Fruit fly (Drosophila melanogaster): ENCODE data around the gene CG2100.
A peak's percentile ranks its signal among the peaks of the same experiment; 100 is the strongest.

The CG2100 gene

dm6 chr3R:5758624-5759209 lies 22.6 kb upstream of the CG2100 start, which contains the start of gene Sec8 (continued):
- no peak for TF ChIP-seq CG3281 (GFP tag; optimal IDR thresholded peaks at IDR 0.05)
- no peak for TF ChIP-seq CG11398 (GFP tag; optimal IDR thresholded peaks at IDR 0.05)
- peak in 1 of 2 experiments; percentile 18 for TF ChIP-seq Hr51 (GFP tag; optimal IDR thresholded peaks at IDR 0.05)
- TF ChIP-seq Lpt (GFP tag; optimal IDR thresholded peaks at IDR 0.05) = no peak
- peak; percentile 4 for TF ChIP-seq CG1233 (GFP tag; optimal IDR thresholded peaks at IDR 0.05)
- no peak for TF ChIP-seq Hand (GFP tag; optimal IDR thresholded peaks at IDR 0.05)
- TF ChIP-seq CG3726 (GFP tag; IDR thresholded peaks at IDR 0.05) = no peak
- TF ChIP-seq p53 (GFP tag; optimal IDR thresholded peaks at IDR 0.05) = no peak
- no peak for TF ChIP-seq gcm (GFP tag; optimal IDR thresholded peaks at IDR 0.05)
- TF ChIP-seq NC2β (GFP tag; optimal IDR thresholded peaks at IDR 0.05) = no peak
- TF ChIP-seq emc (GFP tag; optimal IDR thresholded peaks at IDR 0.05) = peak; percentile 15
- no peak for TF ChIP-seq ro (GFP tag; IDR thresholded peaks at IDR 0.05)
- TF ChIP-seq eve (GFP tag; optimal IDR thresholded peaks at IDR 0.05) = no peak
- TF ChIP-seq CG17361 (GFP tag; IDR thresholded peaks at IDR 0.05) = no peak
- TF ChIP-seq otp (GFP tag; IDR thresholded peaks at IDR 0.05) = no peak
- no peak for TF ChIP-seq CG15601 (tag; optimal IDR thresholded peaks at IDR 0.05)
- TF ChIP-seq pros (GFP tag; optimal IDR thresholded peaks at IDR 0.05) = no peak
- TF ChIP-seq CG7357 (GFP tag; IDR thresholded peaks at IDR 0.05) = no peak
- peak in 1 of 3 experiments; percentile 12 for TF ChIP-seq lola (GFP tag; optimal IDR thresholded peaks at IDR 0.05)
- TF ChIP-seq CG18476 (GFP tag; optimal IDR thresholded peaks at IDR 0.05) = no peak
- no peak for TF ChIP-seq CG7372 (GFP tag; IDR thresholded peaks at IDR 0.05)
- no peak for TF ChIP-seq ttk (GFP tag; IDR thresholded peaks at IDR 0.05)
- peak; percentile 4 for TF ChIP-seq CG1602 (GFP tag; optimal IDR thresholded peaks at IDR 0.05)
- no peak for TF ChIP-seq CG30431 (GFP tag; optimal IDR thresholded peaks at IDR 0.05)
- no peak for TF ChIP-seq fd64A (GFP tag; optimal IDR thresholded peaks at IDR 0.05)
- no peak for TF ChIP-seq cas (GFP tag; IDR thresholded peaks at IDR 0.05)
- no peak for TF ChIP-seq zfh1 (GFP tag; IDR thresholded peaks at IDR 0.05)
- no peak for TF ChIP-seq ERR (GFP tag; optimal IDR thresholded peaks at IDR 0.05)
- TF ChIP-seq grn (GFP tag; optimal IDR thresholded peaks at IDR 0.05) = no peak
- TF ChIP-seq H2.0 (GFP tag; IDR thresholded peaks at IDR 0.05) = no peak
- TF ChIP-seq Gsc (GFP tag; IDR thresholded peaks at IDR 0.05) = no peak
- no peak for TF ChIP-seq CG2678 (tag; optimal IDR thresholded peaks at IDR 0.05)
- peak; percentile 14 for TF ChIP-seq CG1792 (GFP tag; optimal IDR thresholded peaks at IDR 0.05)
- TF ChIP-seq CG6854 (GFP tag; optimal IDR thresholded peaks at IDR 0.05) = no peak
- peak; percentile 92 for TF ChIP-seq gfzf (GFP tag; optimal IDR thresholded peaks at IDR 0.05)
- no peak for TF ChIP-seq B-H1 (GFP tag; IDR thresholded peaks at IDR 0.05)
- TF ChIP-seq cato (GFP tag; optimal IDR thresholded peaks at IDR 0.05; ENCODE audit: borderline replicate concordance) = no peak
- peak; percentile 87 for TF ChIP-seq Scr (GFP tag; IDR thresholded peaks at IDR 0.05; ENCODE audit: partially characterized antibody)
- no peak for TF ChIP-seq Ravus (GFP tag; IDR thresholded peaks at IDR 0.05)
- TF ChIP-seq Fer1 (GFP tag; optimal IDR thresholded peaks at IDR 0.05) = no peak
- TF ChIP-seq lbe (GFP tag; optimal IDR thresholded peaks at IDR 0.05) = peak; percentile 17
- peak; percentile 67 for TF ChIP-seq lilli (GFP tag; optimal IDR thresholded peaks at IDR 0.05)
- TF ChIP-seq Asciz (GFP tag; optimal IDR thresholded peaks at IDR 0.05) = no peak
- no peak for TF ChIP-seq Spps (tag; optimal IDR thresholded peaks at IDR 0.05)
- no peak for TF ChIP-seq CG10209 (GFP tag; optimal IDR thresholded peaks at IDR 0.05)
- TF ChIP-seq aop (GFP tag; IDR thresholded peaks at IDR 0.05) = no peak
- no peak for TF ChIP-seq gcm2 (GFP tag; optimal IDR thresholded peaks at IDR 0.05)
- TF ChIP-seq Mrtf (GFP tag; IDR thresholded peaks at IDR 0.05) = 0 out of 3 replicates have a peak, but pooled peaks have one; percentile 6
- peak; percentile 64 for TF ChIP-seq CG13624 (GFP tag; optimal IDR thresholded peaks at IDR 0.05)
- TF ChIP-seq scrt (GFP tag; optimal IDR thresholded peaks at IDR 0.05) = no peak
- TF ChIP-seq NfI (GFP tag; optimal IDR thresholded peaks at IDR 0.05) = peak; percentile 1

All from whole organism, embryonic.